Fruit fly (Drosophila melanogaster): ENCODE results near the gene ss.

Gene ss

dm6 chr3R:16403734-16404057 is 206 bp upstream of the ss start:
- TF ChIP-seq Dif (GFP tag; optimal IDR thresholded peaks at IDR 0.05; ENCODE audit: partially characterized antibody) (peak; percentile 11), h (GFP tag; optimal IDR thresholded peaks at IDR 0.05) (no peak)

- TF ChIP-seq Jra (GFP tag; optimal IDR thresholded peaks at IDR 0.05) (no peak), pan (optimal IDR thresholded peaks at IDR 0.05) (no peak), N (GFP tag; optimal IDR thresholded peaks at IDR 0.05) (no peak), ey (GFP tag; optimal IDR thresholded peaks at IDR 0.05) (no peak), rgr (GFP tag; optimal IDR thresholded peaks at IDR 0.05) (no peak), HLH106 (tag; optimal IDR thresholded peaks at IDR 0.05) (no peak), foxo (GFP tag; optimal IDR thresholded peaks at IDR 0.05) (no peak), Dif (GFP tag; optimal IDR thresholded peaks at IDR 0.05; ENCODE audit: partially characterized antibody) (no peak), CG32264 (GFP tag; optimal IDR thresholded peaks at IDR 0.05) (no peak), sage (GFP tag; optimal IDR thresholded peaks at IDR 0.05) (no peak), Dfd (GFP tag; optimal IDR thresholded peaks at IDR 0.05) (no peak), brk (GFP tag; optimal IDR thresholded peaks at IDR 0.05) (no peak), usp (GFP tag; optimal IDR thresholded peaks at IDR 0.05) (no peak), fru (GFP tag; optimal IDR thresholded peaks at IDR 0.05) (no peak), tai (GFP tag; optimal IDR thresholded peaks at IDR 0.05) (no peak), CrebA (GFP tag; optimal IDR thresholded peaks at IDR 0.05; ENCODE audit: borderline replicate concordance) (no peak), psq (GFP tag; optimal IDR thresholded peaks at IDR 0.05) (no peak), h (GFP tag; optimal IDR thresholded peaks at IDR 0.05) (no peak), dsf (GFP tag; optimal IDR thresholded peaks at IDR 0.05; ENCODE audit: borderline replicate concordance) (no peak)
Observed at dm6 chr3R:16396565-16396964, 6.9 kb downstream of the ss start.

dm6 chr3R:16395448-16395847 is 8.0 kb downstream of the ss start:
- TF ChIP-seq Jra (GFP tag; optimal IDR thresholded peaks at IDR 0.05) (no peak), rgr (GFP tag; optimal IDR thresholded peaks at IDR 0.05) (peak; percentile 27), woc (GFP tag; optimal IDR thresholded peaks at IDR 0.05) (no peak), Vsx2 (GFP tag; optimal IDR thresholded peaks at IDR 0.05; ENCODE audit: partially characterized antibody) (no peak), HLH106 (tag; optimal IDR thresholded peaks at IDR 0.05) (peak; percentile 53), Sp1 (GFP tag; optimal IDR thresholded peaks at IDR 0.05) (peak; percentile 40), h (GFP tag; optimal IDR thresholded peaks at IDR 0.05) (peak; percentile 53), Hr78 (GFP tag; optimal IDR thresholded peaks at IDR 0.05) (no peak), psq (GFP tag; optimal IDR thresholded peaks at IDR 0.05) (peak; percentile 41), Hr83 (GFP tag; optimal IDR thresholded peaks at IDR 0.05; ENCODE audit: poor library complexity, severe bottlenecking) (no peak), Dfd (GFP tag; optimal IDR thresholded peaks at IDR 0.05) (no peak), dl (GFP tag; optimal IDR thresholded peaks at IDR 0.05; ENCODE audit: insufficient read depth in 1 of 2, partially characterized antibody in 2 of 2) (no peak), N (GFP tag; optimal IDR thresholded peaks at IDR 0.05) (no peak), CG32264 (GFP tag; optimal IDR thresholded peaks at IDR 0.05) (no peak), Dif (GFP tag; optimal IDR thresholded peaks at IDR 0.05; ENCODE audit: partially characterized antibody) (no peak), dsf (GFP tag; optimal IDR thresholded peaks at IDR 0.05; ENCODE audit: borderline replicate concordance) (no peak), usp (GFP tag; optimal IDR thresholded peaks at IDR 0.05) (no peak), jim (GFP tag; optimal IDR thresholded peaks at IDR 0.05) (no peak), Mio (GFP tag; optimal IDR thresholded peaks at IDR 0.05) (no peak), dmrt93B (GFP tag; optimal IDR thresholded peaks at IDR 0.05) (no peak), sage (GFP tag; optimal IDR thresholded peaks at IDR 0.05) (no peak), CG9705 (GFP tag; optimal IDR thresholded peaks at IDR 0.05) (no peak), Myc (optimal IDR thresholded peaks at IDR 0.05) (no peak), CrebA (GFP tag; optimal IDR thresholded peaks at IDR 0.05; ENCODE audit: borderline replicate concordance) (no peak), sv (GFP tag; optimal IDR thresholded peaks at IDR 0.05) (no peak), br (GFP tag; optimal IDR thresholded peaks at IDR 0.05) (peak; percentile 23), Abd-B (GFP tag; optimal IDR thresholded peaks at IDR 0.05) (no peak), Rel (GFP tag; optimal IDR thresholded peaks at IDR 0.05) (no peak), Rel (tag; optimal IDR thresholded peaks at IDR 0.05) (no peak), pan (optimal IDR thresholded peaks at IDR 0.05) (no peak), lola (GFP tag; optimal IDR thresholded peaks at IDR 0.05) (no peak), fru (GFP tag; optimal IDR thresholded peaks at IDR 0.05) (peak; percentile 43), OdsH (GFP tag; optimal IDR thresholded peaks at IDR 0.05) (peak; percentile 36), GATAd (GFP tag; optimal IDR thresholded peaks at IDR 0.05) (no peak), foxo (GFP tag; optimal IDR thresholded peaks at IDR 0.05) (peak in 1 of 2 experiments; percentile 64), Hnf4 (GFP tag; optimal IDR thresholded peaks at IDR 0.05) (no peak), brk (GFP tag; optimal IDR thresholded peaks at IDR 0.05) (no peak), tai (GFP tag; optimal IDR thresholded peaks at IDR 0.05) (no peak), ey (GFP tag; optimal IDR thresholded peaks at IDR 0.05) (peak; percentile 22)
